Fruit fly (Drosophila melanogaster) whole organism, wandering third instar larva: Measurements from ENCODE around the gene PCID2.

ENCODE experiments used
- Abd-B ChIP-seq: fragments of >200 bp; optimal IDR thresholded peaks from 2 replicates; lab custom pipeline; 2017; ENCODE audit warnings: missing biosample characterization, missing genetic modification characterization
- CG32264 ChIP-seq: fragments of 200-800 bp; sonication (Bioruptor generic); optimal IDR thresholded peaks from 2 replicates; lab custom pipeline; 2016; ENCODE audit warnings: missing biosample characterization, missing genetic modification characterization
- CG9705 ChIP-seq: fragments of 200-800 bp; sonication (Bioruptor generic); optimal IDR thresholded peaks from 2 replicates; lab custom pipeline; 2018; ENCODE audit warnings: missing biosample characterization, mild to moderate bottlenecking, missing genetic modification characterization
- Dfd ChIP-seq: fragments of >200 bp; optimal IDR thresholded peaks from 2 replicates; lab custom pipeline; 2017; ENCODE audit warnings: missing biosample characterization, missing genetic modification characterization
- Dif ChIP-seq: fragments of 200-275, 200-300 bp; sonication (Bioruptor generic); optimal IDR thresholded peaks from 2 replicates; lab custom pipeline; 2018; ENCODE audit warnings: missing biosample characterization, missing genetic modification characterization; ENCODE audit not compliant: partially characterized antibody
- GATAd ChIP-seq: sonication (Bioruptor generic); optimal IDR thresholded peaks from 2 replicates; lab custom pipeline; 2016; ENCODE audit warnings: missing biosample characterization, missing genetic modification characterization
- HLH106 ChIP-seq: fragments of 200-800 bp; optimal IDR thresholded peaks from 3 replicates; lab custom pipeline; 2019; ENCODE audit warnings: missing biosample characterization, mild to moderate bottlenecking, missing genetic modification characterization, moderate library complexity
- Hnf4 ChIP-seq: fragments of 200-800 bp; sonication (Bioruptor generic); optimal IDR thresholded peaks from 2 replicates; lab custom pipeline; 2016; ENCODE audit warnings: missing biosample characterization, mild to moderate bottlenecking, missing genetic modification characterization
- Hr78 ChIP-seq: fragments of >200 bp; optimal IDR thresholded peaks from 2 replicates; lab custom pipeline; 2017; ENCODE audit warnings: missing biosample characterization, missing genetic modification characterization
- Jra ChIP-seq: sonication (Bioruptor generic); optimal IDR thresholded peaks from 2 replicates; lab custom pipeline; 2016; ENCODE audit warnings: missing biosample characterization, missing genetic modification characterization
- Mio ChIP-seq: sonication (Bioruptor generic); optimal IDR thresholded peaks from 2 replicates; lab custom pipeline; 2016; ENCODE audit warnings: missing biosample characterization, missing genetic modification characterization
- Myc ChIP-seq: fragments of >200 bp; optimal IDR thresholded peaks from 2 replicates; lab custom pipeline; 2017
- N ChIP-seq: fragments of >200 bp; optimal IDR thresholded peaks from 2 replicates; lab custom pipeline; 2018; ENCODE audit warnings: missing biosample characterization, missing external identifiers, missing genetic modification characterization
- OdsH ChIP-seq: fragments of 200-800 bp; sonication (Bioruptor generic); optimal IDR thresholded peaks from 2 replicates; lab custom pipeline; 2016; ENCODE audit warnings: missing biosample characterization, mild to moderate bottlenecking, missing genetic modification characterization
- Sp1 ChIP-seq: fragments of 200-800 bp; sonication (Bioruptor generic); optimal IDR thresholded peaks from 3 replicates; lab custom pipeline; 2019; ENCODE audit warnings: missing biosample characterization, mild to moderate bottlenecking, missing genetic modification characterization, moderate library complexity
- Vsx2 ChIP-seq: fragments of 200-300, 225-300 bp; sonication (Bioruptor generic); optimal IDR thresholded peaks from 2 replicates; lab custom pipeline; 2018; ENCODE audit warnings: missing biosample characterization, missing genetic modification characterization; ENCODE audit not compliant: partially characterized antibody
- br ChIP-seq: fragments of 200-800 bp; sonication (Bioruptor generic); optimal IDR thresholded peaks from 2 replicates; lab custom pipeline; 2016; ENCODE audit warnings: missing biosample characterization, missing genetic modification characterization
- brk ChIP-seq: fragments of 200-800 bp; sonication (Bioruptor generic); optimal IDR thresholded peaks from 2 replicates; lab custom pipeline; 2016; ENCODE audit warnings: missing biosample characterization, mild to moderate bottlenecking, missing genetic modification characterization
- dl ChIP-seq, 2 experiments: fragments of 175-275, 200-275 bp in 1 of 2; fragments of 200-275 bp in 1 of 2; sonication (Bioruptor generic); optimal IDR thresholded peaks; lab custom pipeline; 2018; ENCODE audit warnings: mild to moderate bottlenecking in 2 of 2, missing biosample characterization in 2 of 2, missing genetic modification characterization in 2 of 2, moderate library complexity in 2 of 2; ENCODE audit not compliant: partially characterized antibody in 2 of 2, insufficient read depth in 1 of 2
- dmrt93B ChIP-seq: fragments of 200-800 bp; sonication (Bioruptor generic); optimal IDR thresholded peaks from 2 replicates; lab custom pipeline; 2018; ENCODE audit warnings: missing biosample characterization, mild to moderate bottlenecking, missing genetic modification characterization
- foxo ChIP-seq, 2 experiments: fragments of 200-800 bp; sonication (Bioruptor generic); optimal IDR thresholded peaks; 2 replicates in 1 of 2; 3 replicates in 1 of 2; lab custom pipeline; 2016 to 2017; ENCODE audit warnings: missing biosample characterization in 2 of 2, missing genetic modification characterization in 2 of 2
- fru ChIP-seq: fragments of 200-800 bp; sonication (Bioruptor generic); optimal IDR thresholded peaks from 3 replicates; lab custom pipeline; 2016; ENCODE audit warnings: missing biosample characterization, mild to moderate bottlenecking, missing genetic modification characterization
- h ChIP-seq: fragments of 200-800 bp; sonication (Bioruptor generic); optimal IDR thresholded peaks from 3 replicates; lab custom pipeline; 2016; ENCODE audit warnings: missing biosample characterization, mild to moderate bottlenecking, missing genetic modification characterization
- lola ChIP-seq: fragments of >200 bp; optimal IDR thresholded peaks from 2 replicates; lab custom pipeline; 2017; ENCODE audit warnings: missing biosample characterization, missing genetic modification characterization
- psq ChIP-seq: fragments of 200-800 bp; sonication (Bioruptor generic); optimal IDR thresholded peaks from 3 replicates; lab custom pipeline; 2017; ENCODE audit warnings: missing biosample characterization, mild to moderate bottlenecking, missing genetic modification characterization, moderate library complexity
- rgr ChIP-seq: fragments of 200-800 bp; sonication (Bioruptor generic); optimal IDR thresholded peaks from 3 replicates; lab custom pipeline; 2016; ENCODE audit warnings: missing biosample characterization, mild to moderate bottlenecking, missing genetic modification characterization
- sv ChIP-seq: fragments of 200-800 bp; sonication (Bioruptor generic); optimal IDR thresholded peaks from 3 replicates; lab custom pipeline; 2016; ENCODE audit warnings: missing biosample characterization, missing genetic modification characterization
- tai ChIP-seq: sonication (Bioruptor generic); optimal IDR thresholded peaks from 2 replicates; lab custom pipeline; 2016; ENCODE audit warnings: missing biosample characterization, missing genetic modification characterization
- usp ChIP-seq: fragments of >200 bp; optimal IDR thresholded peaks from 2 replicates; lab custom pipeline; 2017; ENCODE audit warnings: missing biosample characterization, missing genetic modification characterization

PCID2 gene

DNA sequence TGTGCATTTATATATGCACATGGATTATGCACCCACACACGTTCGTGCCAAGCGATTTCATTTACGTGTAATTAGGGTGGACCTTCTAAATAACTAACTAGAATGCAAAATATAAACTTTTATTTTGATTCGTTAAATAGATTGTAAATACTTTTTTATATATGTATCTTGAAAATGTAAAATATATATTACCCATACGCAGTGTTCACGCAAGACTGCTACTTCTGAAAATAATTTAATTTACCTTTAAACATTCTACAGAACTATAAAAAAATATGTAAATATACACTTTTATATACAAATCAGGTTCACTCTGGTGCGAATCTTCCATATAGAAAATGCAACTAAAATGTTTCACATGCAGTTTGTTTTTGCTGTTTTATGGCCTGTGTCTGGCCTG, 32.5 kb upstream of the PCID2 start:
- TF ChIP-seq Abd-B (no peak), Sp1 (GFP tag; lab: Kevin White, UChicago) (peak; percentile 52), OdsH (GFP tag; lab: Kevin White, UChicago) (no peak), Jra (GFP tag; lab: Kevin White, UChicago) (no peak), brk (no peak), HLH106 (tag; lab: Kevin White, UChicago) (peak; percentile 23), Mio (no peak), foxo (GFP tag; optimal IDR thresholded peaks at IDR 0.05; lab: Kevin White, UChicago) (peak in 1 of 2 experiments; percentile 18), Dfd (GFP tag; lab: Kevin White, UChicago) (no peak), CG32264 (GFP tag; lab: Kevin White, UChicago) (no peak)

DNA sequence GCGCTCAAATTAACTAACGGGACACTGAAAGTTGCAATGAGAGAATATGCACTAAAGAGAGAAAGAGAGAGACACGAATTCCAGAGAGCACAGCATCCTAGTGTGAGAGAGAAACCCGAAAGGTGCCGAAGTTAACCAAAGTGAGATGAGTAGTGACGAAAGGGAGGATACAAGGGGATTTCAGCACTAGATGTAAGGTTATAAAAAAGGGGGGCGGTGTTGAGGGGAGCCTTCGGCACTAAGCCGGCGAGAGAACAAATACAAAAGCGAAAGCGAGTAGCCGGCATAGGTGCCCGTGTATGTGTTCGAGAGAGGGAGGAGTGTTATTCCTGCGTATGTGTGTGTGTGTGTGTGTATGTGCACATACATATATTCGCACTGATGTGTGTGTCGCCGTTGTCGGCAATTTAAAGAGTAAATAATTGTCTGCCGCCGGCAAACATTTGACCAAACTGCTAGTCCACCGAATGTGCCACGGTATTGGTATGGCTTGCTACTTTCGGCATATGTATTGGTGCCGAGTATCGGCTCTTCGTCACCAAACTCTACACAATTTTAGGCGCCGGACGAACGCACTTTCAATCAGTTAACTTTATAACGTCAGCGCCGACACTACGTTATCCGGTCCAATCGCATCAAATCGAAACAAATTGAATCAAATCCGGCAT, 29.5 kb upstream of the PCID2 start, which contains the start of gene CG7368:
CG7368 (plus strand) TSS at position 618 of the 668 bp plus-strand sequence.
- TF ChIP-seq dl (GFP tag; optimal IDR thresholded peaks at IDR 0.05; lab: Kevin White, UChicago; ENCODE audit: insufficient read depth in 1 of 2, partially characterized antibody in 2 of 2) (peak in 1 of 2 experiments; percentile 2), usp (GFP tag; lab: Kevin White, UChicago) (no peak)

DNA sequence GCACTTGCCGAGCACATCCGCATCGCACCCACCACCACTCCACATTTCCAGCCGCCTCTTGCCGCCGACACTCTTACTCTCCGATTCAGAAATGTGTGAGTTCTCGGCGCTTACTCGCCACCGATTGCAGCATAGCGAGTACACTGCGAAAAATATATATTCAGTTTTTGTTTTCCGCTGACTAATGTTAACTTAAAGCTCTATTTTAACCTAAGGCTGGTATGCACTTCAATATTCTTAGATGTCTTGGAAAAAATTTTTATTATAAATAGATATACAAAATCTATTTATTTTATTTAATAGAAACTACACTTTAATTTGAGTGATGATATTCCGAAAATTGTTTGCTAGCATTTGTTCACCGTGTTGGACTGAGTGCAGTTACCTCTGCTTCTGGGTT, 27.0 kb upstream of the PCID2 start:
- TF ChIP-seq HLH106 (tag; lab: Kevin White, UChicago) (peak; percentile 32), Dfd (GFP tag; lab: Kevin White, UChicago) (no peak), Sp1 (GFP tag; lab: Kevin White, UChicago) (peak; percentile 30), foxo (GFP tag; optimal IDR thresholded peaks at IDR 0.05; lab: Kevin White, UChicago) (peak in 1 of 2 experiments; percentile 32), lola (GFP tag; lab: Kevin White, UChicago) (no peak), rgr (peak; percentile 3), GATAd (GFP tag; lab: Kevin White, UChicago) (no peak), h (GFP tag; lab: Kevin White, UChicago) (no peak), br (GFP tag; lab: Kevin White, UChicago) (no peak), psq (GFP tag; lab: Kevin White, UChicago) (no peak)

DNA sequence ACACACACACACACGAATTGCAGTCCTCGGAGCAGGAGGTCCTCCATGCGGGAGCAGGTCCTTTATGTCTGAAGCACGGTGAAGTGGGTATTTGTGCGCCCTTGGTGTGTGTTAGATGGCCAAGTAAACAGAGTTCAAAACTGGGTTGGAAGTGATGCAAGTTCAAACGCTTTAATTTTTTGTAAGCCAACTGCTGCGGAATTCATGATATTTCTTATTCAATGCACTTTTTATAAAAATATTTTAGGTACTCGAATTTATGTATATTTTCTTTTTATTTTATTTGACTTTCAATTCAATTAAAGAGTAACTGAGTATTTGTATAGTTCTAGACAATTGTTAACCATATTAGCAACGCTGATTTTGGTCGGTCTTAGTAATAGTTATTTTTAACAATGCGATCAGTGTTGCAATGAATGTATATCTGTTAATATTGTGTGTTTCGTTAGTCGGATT, 26.2 kb upstream of the PCID2 start, which contains the start of the genes CG14137 and CG46394:
CG14137 (minus strand) TSS at position 101 of the 456 bp plus-strand sequence.
CG46394 (plus strand) TSS at position 406 of the 456 bp plus-strand sequence.
- no peak for TF ChIP-seq Jra (GFP tag; lab: Kevin White, UChicago)
- TF ChIP-seq Dfd (GFP tag; lab: Kevin White, UChicago), result peak; percentile 84
- no peak for TF ChIP-seq sv (GFP tag; lab: Kevin White, UChicago)

DNA sequence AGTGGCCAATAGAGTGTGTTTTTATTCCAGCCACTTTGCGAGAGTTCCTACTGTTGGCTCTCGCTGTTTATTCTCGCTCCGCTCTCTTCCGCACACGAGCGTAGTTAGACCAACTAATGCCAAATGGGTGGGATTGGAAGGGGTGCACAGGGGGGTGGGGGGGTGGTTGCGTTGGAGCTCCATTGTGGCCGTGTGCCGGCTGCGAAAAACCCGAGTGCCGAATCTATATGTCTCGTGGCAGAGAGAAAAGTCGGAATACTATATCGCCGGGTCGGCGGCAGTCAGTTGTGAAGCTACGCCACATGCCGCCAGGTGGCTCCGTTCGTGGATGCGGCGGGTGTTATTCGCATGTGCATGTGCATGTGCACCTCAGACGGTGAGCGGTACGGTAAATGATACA, 25.1 kb upstream of the PCID2 start:
- no peak for TF ChIP-seq Hnf4
- no peak for TF ChIP-seq Vsx2 (GFP tag; lab: Kevin White, UChicago)
- no peak for TF ChIP-seq CG9705 (GFP tag; lab: Kevin White, UChicago)
- no peak for TF ChIP-seq fru
- TF ChIP-seq CG32264 (GFP tag; lab: Kevin White, UChicago), result no peak
- no peak for TF ChIP-seq h (GFP tag; lab: Kevin White, UChicago)
- no peak for TF ChIP-seq Dfd (GFP tag; lab: Kevin White, UChicago)
- TF ChIP-seq rgr, result no peak
- no peak for TF ChIP-seq Hr78 (GFP tag; lab: Kevin White, UChicago)
- no peak for TF ChIP-seq usp (GFP tag; lab: Kevin White, UChicago)
- TF ChIP-seq dmrt93B (GFP tag; lab: Kevin White, UChicago), result no peak
- no peak for TF ChIP-seq Jra (GFP tag; lab: Kevin White, UChicago)
- TF ChIP-seq Myc (lab: Kevin White, UChicago), result no peak
- TF ChIP-seq lola (GFP tag; lab: Kevin White, UChicago), result no peak
- no peak for TF ChIP-seq tai
- TF ChIP-seq N (GFP tag; lab: Kevin White, UChicago), result no peak
- no peak for TF ChIP-seq psq (GFP tag; lab: Kevin White, UChicago)
- TF ChIP-seq Dif (GFP tag; lab: Kevin White, UChicago), result no peak
